Worm (Caenorhabditis elegans) whole organism, L1 larva: ENCODE data around the gene ZK1307.7.

ENCODE experiments used
- C16A3.4 ChIP-seq: fragments of 150-350 bp; optimal IDR thresholded peaks from 2 replicates; lab custom pipeline; 2014; ENCODE audit warnings: missing biosample characterization, missing genetic modification characterization
- C34B4.2 ChIP-seq: sonication (generic microtip); optimal IDR thresholded peaks from 2 replicates; lab custom pipeline; 2017; ENCODE audit warnings: mild to moderate bottlenecking, missing genetic modification characterization, missing compliant biosample characterization
- aly-2 ChIP-seq: fragments of 150-350 bp; optimal IDR thresholded peaks from 2 replicates; lab custom pipeline; 2014; ENCODE audit warnings: missing biosample characterization, missing genetic modification characterization
- ama-1 ChIP-seq: fragments of 150-350 bp; optimal IDR thresholded peaks from 2 replicates; lab custom pipeline; 2014
- blmp-1 ChIP-seq: fragments of 150-350 bp; optimal IDR thresholded peaks from 2 replicates; lab custom pipeline; 2014; ENCODE audit warnings: missing biosample characterization, missing genetic modification characterization
- ces-1 ChIP-seq: fragments of 150-350 bp; optimal IDR thresholded peaks from 2 replicates; lab custom pipeline; 2014; ENCODE audit warnings: missing biosample characterization, missing genetic modification reagents, missing genetic modification characterization
- dpl-1 ChIP-seq, 3 experiments: fragments of 150-350 bp in 2 of 3; sonication (generic microtip) in 1 of 3; optimal IDR thresholded peaks; 2 replicates each; lab custom pipeline; 2014 to 2017; ENCODE audit warnings: missing biosample characterization in 3 of 3, missing genetic modification characterization in 3 of 3, missing genetic modification reagents in 3 of 3
- efl-1 ChIP-seq, 4 experiments: fragments of 150-350 bp; optimal IDR thresholded peaks in 3 of 4; peaks in 1 of 4; 1 replicate in 1 of 4; 2 replicates in 3 of 4; lab custom pipeline; 2014; ENCODE audit warnings: missing biosample characterization in 2 of 4, missing genetic modification characterization in 2 of 4, missing genetic modification reagents in 2 of 4
- egl-13 ChIP-seq: sonication (generic microtip); optimal IDR thresholded peaks from 2 replicates; lab custom pipeline; 2016; ENCODE audit warnings: missing genotype, missing genetic modification reagents, missing genetic modification characterization, missing compliant biosample characterization
- elt-2 ChIP-seq: sonication (generic microtip); optimal IDR thresholded peaks from 2 replicates; lab custom pipeline; 2016; ENCODE audit warnings: missing genetic modification characterization, mild to moderate bottlenecking, inconsistent platforms, missing compliant biosample characterization, missing genetic modification reagents
- ets-5 ChIP-seq: fragments of 200-800 bp; sonication (Bioruptor generic); IDR thresholded peaks from 2 replicates; pipeline ENCODE4 v1.3.6; 2022; ENCODE audit warnings: missing genetic modification characterization, missing compliant biosample characterization
- fkh-10 ChIP-seq: sonication (generic microtip); optimal IDR thresholded peaks from 2 replicates; lab custom pipeline; 2017; ENCODE audit warnings: missing biosample characterization, missing genetic modification reagents, missing genetic modification characterization
- fkh-4 ChIP-seq: sonication (generic microtip); optimal IDR thresholded peaks from 2 replicates; lab custom pipeline; 2016; ENCODE audit warnings: missing compliant biosample characterization, missing genetic modification characterization, borderline replicate concordance
- fos-1 ChIP-seq: fragments of 150-350 bp; optimal IDR thresholded peaks from 2 replicates; lab custom pipeline; 2014; ENCODE audit warnings: missing biosample characterization, missing genetic modification characterization
- hlh-17 ChIP-seq: fragments of 200-800 bp; sonication (Bioruptor generic); optimal IDR thresholded peaks from 2 replicates; lab custom pipeline; 2018; ENCODE audit warnings: missing genetic modification characterization, mild to moderate bottlenecking, missing compliant biosample characterization, moderate library complexity, borderline replicate concordance
- isw-1 ChIP-seq: fragments of 200-800 bp; sonication (Bioruptor generic); IDR thresholded peaks from 2 replicates; pipeline ENCODE4 v1.3.6; 2022; ENCODE audit warnings: missing genetic modification characterization, missing compliant biosample characterization
- lin-13 ChIP-seq: fragments of 150-350 bp; optimal IDR thresholded peaks from 2 replicates; lab custom pipeline; 2014; ENCODE audit warnings: missing biosample characterization, missing genetic modification reagents, missing genetic modification characterization
- lin-14 ChIP-seq: fragments of 200-800 bp; sonication (Bioruptor generic); optimal IDR thresholded peaks from 2 replicates; lab custom pipeline; 2018; ENCODE audit warnings: mild to moderate bottlenecking, missing genetic modification characterization, moderate library complexity, missing compliant biosample characterization
- lin-15B ChIP-seq: fragments of 150-350 bp; sonication (generic microtip); optimal IDR thresholded peaks from 3 replicates; lab custom pipeline; 2014; ENCODE audit warnings: missing biosample characterization, missing genetic modification characterization
- lin-35 ChIP-seq, 2 experiments: fragments of 150-350 bp; optimal IDR thresholded peaks; 2 replicates each; lab custom pipeline; 2014; ENCODE audit warnings: missing biosample characterization in 2 of 2, missing genetic modification characterization in 2 of 2, missing genetic modification reagents in 2 of 2
- lsy-2 ChIP-seq, 2 experiments: fragments of 150-350 bp; optimal IDR thresholded peaks; 2 replicates each; lab custom pipeline; 2014; ENCODE audit warnings: missing biosample characterization in 2 of 2, missing genetic modification characterization in 2 of 2
- mdl-1 ChIP-seq, 2 experiments: fragments of 150-350 bp; optimal IDR thresholded peaks; 2 replicates each; lab custom pipeline; 2014 to 2017; ENCODE audit warnings: missing biosample characterization in 2 of 2, missing genetic modification characterization in 2 of 2, inconsistent platforms in 1 of 2
- mef-2 ChIP-seq: fragments of 150-350 bp; optimal IDR thresholded peaks from 2 replicates; lab custom pipeline; 2014; ENCODE audit warnings: missing biosample characterization, missing genetic modification characterization
- nhr-11 ChIP-seq: fragments of 150-350 bp; optimal IDR thresholded peaks from 2 replicates; lab custom pipeline; 2014; ENCODE audit warnings: missing biosample characterization, missing genetic modification characterization
- nhr-12 ChIP-seq: sonication (generic microtip); optimal IDR thresholded peaks from 2 replicates; lab custom pipeline; 2017; ENCODE audit warnings: missing biosample characterization, missing genetic modification characterization
- nhr-19 ChIP-seq: fragments of 200-800 bp; sonication (Bioruptor generic); conservative IDR thresholded peaks from 2 replicates; pipeline ENCODE4 v1.3.6; 2022; ENCODE audit warnings: missing genetic modification characterization, missing compliant biosample characterization
- nhr-20 ChIP-seq: sonication (generic microtip); optimal IDR thresholded peaks from 2 replicates; lab custom pipeline; 2016; ENCODE audit warnings: mild to moderate bottlenecking, missing genetic modification characterization, missing compliant biosample characterization
- nhr-47 ChIP-seq: sonication (generic microtip); optimal IDR thresholded peaks from 2 replicates; lab custom pipeline; 2016; ENCODE audit warnings: mild to moderate bottlenecking, missing genetic modification characterization, moderate library complexity, missing compliant biosample characterization
- nhr-71 ChIP-seq: sonication (generic microtip); optimal IDR thresholded peaks from 2 replicates; lab custom pipeline; 2016; ENCODE audit warnings: mild to moderate bottlenecking, missing genetic modification characterization, moderate library complexity, missing compliant biosample characterization
- nhr-76 ChIP-seq: sonication (generic microtip); optimal IDR thresholded peaks from 2 replicates; lab custom pipeline; 2017; ENCODE audit warnings: missing biosample characterization, missing genetic modification characterization
- nhr-84 ChIP-seq: sonication (generic microtip); optimal IDR thresholded peaks from 2 replicates; lab custom pipeline; 2017; ENCODE audit warnings: missing biosample characterization, missing genetic modification characterization
- nhr-85 ChIP-seq: sonication (generic microtip); peaks from one replicate; lab custom pipeline; 2016; ENCODE audit warnings: missing genetic modification characterization, inconsistent platforms, missing compliant biosample characterization
- nhr-90 ChIP-seq: sonication (generic microtip); optimal IDR thresholded peaks from 2 replicates; lab custom pipeline; 2016; ENCODE audit warnings: mild to moderate bottlenecking, missing genetic modification characterization, missing compliant biosample characterization; ENCODE audit not compliant: poor library complexity
- pqm-1 ChIP-seq: sonication (generic microtip); optimal IDR thresholded peaks from 3 replicates; lab custom pipeline; 2017; ENCODE audit warnings: missing biosample characterization, missing genetic modification characterization
- rnt-1 ChIP-seq: sonication (generic microtip); optimal IDR thresholded peaks from 2 replicates; lab custom pipeline; 2016; ENCODE audit warnings: mild to moderate bottlenecking, missing genetic modification characterization, moderate library complexity, missing compliant biosample characterization
- skn-1 ChIP-seq: fragments of 150-350 bp; optimal IDR thresholded peaks from 2 replicates; lab custom pipeline; 2014; ENCODE audit warnings: missing biosample characterization, missing genetic modification characterization
- snu-23 ChIP-seq: sonication (generic microtip); optimal IDR thresholded peaks from 2 replicates; lab custom pipeline; 2016; ENCODE audit warnings: missing genetic modification characterization, missing compliant biosample characterization
- sox-4 ChIP-seq: sonication (generic microtip); optimal IDR thresholded peaks from 2 replicates; lab custom pipeline; 2016; ENCODE audit warnings: missing genetic modification characterization, missing compliant biosample characterization
- tbx-2 ChIP-seq: sonication (generic microtip); optimal IDR thresholded peaks from 2 replicates; lab custom pipeline; 2016; ENCODE audit warnings: missing genetic modification characterization, missing compliant biosample characterization
- tlp-1 ChIP-seq: fragments of 150-350 bp; optimal IDR thresholded peaks from 2 replicates; lab custom pipeline; 2014; ENCODE audit warnings: missing biosample characterization, missing genetic modification characterization
- zag-1 ChIP-seq: fragments of 150-350 bp; optimal IDR thresholded peaks from 2 replicates; lab custom pipeline; 2014; ENCODE audit warnings: missing biosample characterization, missing genetic modification characterization
- zip-4 ChIP-seq: fragments of 200-800 bp; sonication (Bioruptor generic); optimal IDR thresholded peaks from 2 replicates; lab custom pipeline; 2018; ENCODE audit warnings: mild to moderate bottlenecking, missing genetic modification characterization, moderate library complexity, missing compliant biosample characterization
- ztf-4 ChIP-seq: fragments of 150-350 bp; optimal IDR thresholded peaks from 2 replicates; lab custom pipeline; 2014; ENCODE audit warnings: missing biosample characterization, missing genetic modification characterization

Gene ZK1307.7

ce11 chrII:9604063-9604462, 32.3 kb upstream of the ZK1307.7 start:
- TF ChIP-seq dpl-1 (GFP tag; optimal IDR thresholded peaks at IDR 0.05; lab: Kevin White, UChicago) (peak in 1 of 3 experiments; percentile 10), snu-23 (peak; percentile 27), lsy-2 (tag; optimal IDR thresholded peaks at IDR 0.05; lab: Kevin White, UChicago) (peak in 1 of 2 experiments; percentile 4), lin-13 (GFP tag; lab: Kevin White, UChicago) (no peak), lin-35 (GFP tag; optimal IDR thresholded peaks at IDR 0.05; lab: Kevin White, UChicago) (peak in 1 of 2 experiments; percentile 65), nhr-76 (no peak), rnt-1 (tag; lab: Kevin White, UChicago) (no peak), mdl-1 (tag; optimal IDR thresholded peaks at IDR 0.05; lab: Kevin White, UChicago) (peak in 1 of 2 experiments; percentile 11), lin-14 (GFP tag; lab: Kevin White, UChicago) (peak; percentile 8), elt-2 (peak; percentile 0), nhr-20 (peak; percentile 55), nhr-71 (tag; lab: Kevin White, UChicago) (no peak), nhr-90 (tag; lab: Kevin White, UChicago) (no peak), fkh-10 (GFP tag; lab: Kevin White, UChicago) (no peak), blmp-1 (tag; lab: Kevin White, UChicago) (peak; percentile 44), nhr-19 (GFP tag; lab: Robert Waterston, UW) (peak; percentile 71), C16A3.4 (tag; lab: Kevin White, UChicago) (peak; percentile 14), ama-1 (lab: Kevin White, UChicago) (peak; percentile 45)

- TF ChIP-seq ama-1 (lab: Kevin White, UChicago), result peak; percentile 60
- TF ChIP-seq C34B4.2 (tag; lab: Kevin White, UChicago), result no peak
- TF ChIP-seq tbx-2, result no peak
- TF ChIP-seq dpl-1 (GFP tag; optimal IDR thresholded peaks at IDR 0.05; lab: Kevin White, UChicago), result no peak
Measured at ce11 chrII:9604685-9605084, 31.7 kb upstream of the ZK1307.7 start.

ce11 chrII:9605336-9605735, 31.1 kb upstream of the ZK1307.7 start, which contains the start of gene nhr-19:
TSS of gene nhr-19 (minus strand) at chrII:9605526.
- no peak for TF ChIP-seq zag-1 (tag; lab: Kevin White, UChicago)
- peak; percentile 9 for TF ChIP-seq fos-1 (tag; lab: Kevin White, UChicago)
- no peak for TF ChIP-seq ces-1 (GFP tag; lab: Kevin White, UChicago)
- TF ChIP-seq lin-15B (tag; lab: Kevin White, UChicago), result no peak
- TF ChIP-seq pqm-1 (tag; lab: Kevin White, UChicago), result no peak
- no peak for TF ChIP-seq ztf-4 (tag; lab: Kevin White, UChicago)
- TF ChIP-seq snu-23, result peak; percentile 8
- TF ChIP-seq mdl-1 (tag; optimal IDR thresholded peaks at IDR 0.05; lab: Kevin White, UChicago), result peak in 1 of 2 experiments; percentile 72
- peak; percentile 3 for TF ChIP-seq nhr-47 (tag; lab: Kevin White, UChicago)
- peak; percentile 30 for TF ChIP-seq C16A3.4 (tag; lab: Kevin White, UChicago)
- peak; percentile 71 for TF ChIP-seq nhr-19 (GFP tag; lab: Robert Waterston, UW)
- peak; percentile 9 for TF ChIP-seq ama-1 (lab: Kevin White, UChicago)
- peak; percentile 65 for TF ChIP-seq lin-14 (GFP tag; lab: Kevin White, UChicago)
- TF ChIP-seq lsy-2 (tag; optimal IDR thresholded peaks at IDR 0.05; lab: Kevin White, UChicago), result peak in 1 of 2 experiments; percentile 13
- peak; percentile 50 for TF ChIP-seq nhr-20
- TF ChIP-seq lin-13 (GFP tag; lab: Kevin White, UChicago), result no peak

DNA sequence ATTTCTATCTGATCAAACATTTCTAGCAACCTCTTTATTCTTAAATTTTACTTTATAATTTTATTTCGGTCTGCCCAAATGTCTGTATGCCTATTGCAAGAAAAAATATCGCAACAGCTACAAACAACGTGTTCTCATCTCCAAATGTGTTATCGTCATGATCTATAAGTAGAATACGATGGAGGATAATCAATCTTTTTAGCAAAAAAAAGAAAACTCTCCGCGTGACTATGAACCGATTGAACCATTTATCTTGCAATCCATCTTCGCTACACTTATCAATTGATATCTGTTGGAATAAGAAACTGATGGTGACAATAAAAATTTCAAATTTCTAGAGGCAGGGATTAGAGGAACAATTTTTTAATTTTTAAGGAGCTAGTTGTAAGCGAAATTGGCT, 30.4 kb upstream of the ZK1307.7 start:
- TF ChIP-seq isw-1 (GFP tag; lab: Robert Waterston, UW) (no peak), rnt-1 (tag; lab: Kevin White, UChicago) (no peak), fkh-10 (GFP tag; lab: Kevin White, UChicago) (no peak), egl-13 (tag; lab: Kevin White, UChicago) (no peak), zip-4 (GFP tag; lab: Kevin White, UChicago) (no peak), blmp-1 (tag; lab: Kevin White, UChicago) (peak; percentile 78), nhr-76 (no peak), skn-1 (tag; lab: Kevin White, UChicago) (no peak), tlp-1 (tag; lab: Kevin White, UChicago) (no peak), C16A3.4 (tag; lab: Kevin White, UChicago) (no peak), ces-1 (GFP tag; lab: Kevin White, UChicago) (no peak), aly-2 (no peak), nhr-12 (no peak), nhr-11 (no peak), sox-4 (tag; lab: Kevin White, UChicago) (no peak), fkh-4 (tag; lab: Kevin White, UChicago) (no peak), nhr-85 (tag; lab: Kevin White, UChicago) (peak; percentile 88), nhr-71 (tag; lab: Kevin White, UChicago) (peak; percentile 45), lin-35 (GFP tag; optimal IDR thresholded peaks at IDR 0.05; lab: Kevin White, UChicago) (peak in 1 of 2 experiments; percentile 7), ets-5 (no peak), mef-2 (tag; lab: Kevin White, UChicago) (no peak), ztf-4 (tag; lab: Kevin White, UChicago) (no peak), mdl-1 (tag; optimal IDR thresholded peaks at IDR 0.05; lab: Kevin White, UChicago) (no peak), efl-1 (optimal IDR thresholded peaks at IDR 0.05; lab: Kevin White, UChicago) (no peak), efl-1 (GFP tag; optimal IDR thresholded peaks at IDR 0.05 in 1 of 2; lab: Kevin White, UChicago) (no peak), hlh-17 (GFP tag; lab: Kevin White, UChicago) (no peak), lsy-2 (tag; optimal IDR thresholded peaks at IDR 0.05; lab: Kevin White, UChicago) (peak in 1 of 2 experiments; percentile 32), nhr-84 (no peak)
